Fruit fly (Drosophila melanogaster) whole organism, embryonic: ENCODE measurements around the gene Cip4.

Source experiments
- CG12659 ChIP-seq: fragments of 200-800 bp; sonication (Bioruptor generic); optimal IDR thresholded peaks from 3 replicates; lab custom pipeline; 2017; ENCODE audit warnings: mild to moderate bottlenecking, missing biosample characterization, missing genetic modification reagents, missing genetic modification characterization
- CG12769 ChIP-seq: fragments of 200-800 bp; sonication (Bioruptor generic); optimal IDR thresholded peaks from 2 replicates; lab custom pipeline; 2019; ENCODE audit warnings: missing biosample characterization, mild to moderate bottlenecking, missing genetic modification characterization, moderate library complexity
- CG13894 ChIP-seq: fragments of 200-800 bp; sonication (Bioruptor generic); optimal IDR thresholded peaks from 3 replicates; lab custom pipeline; 2018; ENCODE audit warnings: missing biosample characterization, mild to moderate bottlenecking, missing genetic modification characterization, moderate library complexity
- CG1603 ChIP-seq: fragments of 200-800 bp; sonication (Bioruptor generic); optimal IDR thresholded peaks from 2 replicates; lab custom pipeline; 2019; ENCODE audit warnings: missing biosample characterization, mild to moderate bottlenecking, missing genetic modification characterization, moderate library complexity
- CG2199 ChIP-seq: fragments of 200-800 bp; sonication (Bioruptor generic); IDR thresholded peaks from 3 replicates; pipeline ENCODE4 v1.3.6; 2022; ENCODE audit warnings: missing biosample characterization, missing genetic modification characterization
- CG3163 ChIP-seq: fragments of 200-800 bp; sonication (Bioruptor generic); optimal IDR thresholded peaks from 3 replicates; lab custom pipeline; 2016; ENCODE audit warnings: missing biosample characterization, missing genetic modification characterization
- CG32772 ChIP-seq: fragments of 200-800 bp; sonication (Bioruptor generic); IDR thresholded peaks from 2 replicates; pipeline ENCODE4 v1.3.6; 2022; ENCODE audit warnings: missing biosample characterization, missing genetic modification characterization
- CG33557 ChIP-seq: fragments of 200-800 bp; sonication (Bioruptor generic); optimal IDR thresholded peaks from 2 replicates; lab custom pipeline; 2019; ENCODE audit warnings: missing biosample characterization, mild to moderate bottlenecking, missing genetic modification characterization, moderate library complexity
- CG34376 ChIP-seq: fragments of 200-800 bp; sonication (Bioruptor generic); optimal IDR thresholded peaks from 2 replicates; lab custom pipeline; 2018; ENCODE audit warnings: missing biosample characterization, mild to moderate bottlenecking, missing genetic modification characterization
- CG34422 ChIP-seq: fragments of 200-800 bp; sonication (Bioruptor generic); IDR thresholded peaks from 3 replicates; pipeline ENCODE4 v1.3.6; 2022; ENCODE audit warnings: missing biosample characterization, missing genetic modification characterization
- CG3726 ChIP-seq: fragments of 200-800 bp; sonication (Bioruptor generic); IDR thresholded peaks from 3 replicates; pipeline ENCODE4, ENCODE4 v1.3.6; 2022; ENCODE audit warnings: missing biosample characterization, missing genetic modification characterization
- CG3847 ChIP-seq: fragments of 200-800 bp; sonication (Bioruptor generic); IDR thresholded peaks from 2 replicates; pipeline ENCODE4 v1.3.6; 2022; ENCODE audit warnings: missing biosample characterization, missing genetic modification characterization
- CG3995 ChIP-seq: fragments of 200-800 bp; sonication (Bioruptor generic); optimal IDR thresholded peaks from 3 replicates; lab custom pipeline; 2016; ENCODE audit warnings: missing biosample characterization, missing genetic modification characterization
- CG7556 ChIP-seq: fragments of 200-800 bp; sonication (Bioruptor generic); optimal IDR thresholded peaks from 2 replicates; lab custom pipeline; 2017; ENCODE audit warnings: missing biosample characterization, mild to moderate bottlenecking, missing genetic modification characterization
- CG7745 ChIP-seq: fragments of 200-800 bp; sonication (Bioruptor generic); optimal IDR thresholded peaks from 2 replicates; lab custom pipeline; 2018; ENCODE audit warnings: missing biosample characterization, mild to moderate bottlenecking, missing genetic modification characterization, moderate library complexity
- CG8478 ChIP-seq: fragments of >200 bp; optimal IDR thresholded peaks from 2 replicates; lab custom pipeline; 2018
- CG9797 ChIP-seq: fragments of 200-800 bp; sonication (Bioruptor generic); optimal IDR thresholded peaks from 3 replicates; lab custom pipeline; 2018; ENCODE audit warnings: missing biosample characterization, mild to moderate bottlenecking, missing genetic modification characterization
- Dbx ChIP-seq: fragments of 200-800 bp; sonication (Bioruptor generic); IDR thresholded peaks from 3 replicates; pipeline ENCODE4 v1.3.6; 2022; ENCODE audit warnings: missing biosample characterization, missing genetic modification characterization
- Dll ChIP-seq: fragments of 200-800 bp; sonication (Bioruptor generic); IDR thresholded peaks from 4 replicates; pipeline ENCODE4 v1.3.6; 2022; ENCODE audit warnings: missing biosample characterization, missing genetic modification characterization; ENCODE audit not compliant: partially characterized antibody
- H15 ChIP-seq: fragments of 200-800 bp; sonication (Bioruptor generic); IDR thresholded peaks from 3 replicates; pipeline ENCODE4 v1.3.6; 2022; ENCODE audit warnings: missing biosample characterization, missing genetic modification characterization
- HLH3B ChIP-seq: fragments of 200-800 bp; sonication (Bioruptor generic); IDR thresholded peaks from 2 replicates; pipeline ENCODE4 v1.3.6; 2022; ENCODE audit warnings: missing biosample characterization, missing genetic modification characterization
- Hr78 ChIP-seq, 2 experiments: fragments of 200-800 bp in 1 of 2; fragments of >200 bp in 1 of 2; sonication (Bioruptor generic) in 1 of 2; optimal IDR thresholded peaks; 2 replicates each; lab custom pipeline; 2017 to 2019; ENCODE audit warnings: missing biosample characterization in 2 of 2, missing genetic modification characterization in 2 of 2, mild to moderate bottlenecking in 1 of 2, moderate library complexity in 1 of 2
- MESR4 ChIP-seq: fragments of 200-800 bp; sonication (Bioruptor generic); optimal IDR thresholded peaks from 2 replicates; lab custom pipeline; 2018; ENCODE audit warnings: missing biosample characterization, mild to moderate bottlenecking, missing genetic modification characterization, moderate library complexity
- NC2β ChIP-seq: fragments of 200-800 bp; sonication (Bioruptor generic); optimal IDR thresholded peaks from 2 replicates; lab custom pipeline; 2016; ENCODE audit warnings: missing biosample characterization, missing genetic modification characterization
- Pdp1 ChIP-seq, 2 experiments: fragments of 200-800 bp; sonication (Bioruptor generic); optimal IDR thresholded peaks; 3 replicates each; lab custom pipeline; 2016; ENCODE audit warnings: missing biosample characterization in 2 of 2, missing genetic modification characterization in 2 of 2, mild to moderate bottlenecking in 1 of 2, moderate library complexity in 1 of 2
- Vsx1 ChIP-seq: fragments of 200-800 bp; sonication (Bioruptor generic); optimal IDR thresholded peaks from 2 replicates; lab custom pipeline; 2017; ENCODE audit warnings: missing biosample characterization, mild to moderate bottlenecking, missing genetic modification characterization, missing genetic modification reagents
- Xbp1 ChIP-seq: fragments of 200-800 bp; sonication (Bioruptor generic); optimal IDR thresholded peaks from 3 replicates; lab custom pipeline; 2016; ENCODE audit warnings: missing biosample characterization, mild to moderate bottlenecking, missing genetic modification characterization
- danr ChIP-seq: fragments of 200-800 bp; sonication (Bioruptor generic); IDR thresholded peaks from 2 replicates; pipeline ENCODE4 v1.3.6; 2022; ENCODE audit warnings: missing biosample characterization, missing genetic modification characterization
- ems ChIP-seq: fragments of 200-800 bp; sonication (Bioruptor generic); optimal IDR thresholded peaks from 3 replicates; lab custom pipeline; 2016; ENCODE audit warnings: missing biosample characterization, missing genetic modification characterization
- exex ChIP-seq: fragments of 200-800 bp; sonication (Bioruptor generic); optimal IDR thresholded peaks from 4 replicates; lab custom pipeline; 2018; ENCODE audit warnings: missing biosample characterization, mild to moderate bottlenecking, missing genetic modification characterization, moderate library complexity
- ftz-f1 ChIP-seq: fragments of 200-800 bp; sonication (Bioruptor generic); optimal IDR thresholded peaks from 2 replicates; lab custom pipeline; 2016; ENCODE audit warnings: missing biosample characterization, missing genetic modification characterization
- gce ChIP-seq: fragments of 200-800 bp; sonication (Bioruptor generic); IDR thresholded peaks from 3 replicates; pipeline ENCODE4 v1.3.6; 2022; ENCODE audit warnings: missing biosample characterization, missing genetic modification characterization
- gfzf ChIP-seq: fragments of 200-800 bp; sonication (Bioruptor generic); optimal IDR thresholded peaks from 2 replicates; lab custom pipeline; 2016; ENCODE audit warnings: missing biosample characterization, mild to moderate bottlenecking, missing genetic modification characterization, moderate library complexity
- grn ChIP-seq: fragments of 200-800 bp; sonication (Bioruptor generic); optimal IDR thresholded peaks from 3 replicates; lab custom pipeline; 2017; ENCODE audit warnings: missing biosample characterization, missing genetic modification characterization
- hkb ChIP-seq, 2 experiments: fragments of 200-800 bp in 1 of 2; fragments of >200 bp in 1 of 2; sonication (Bioruptor generic) in 1 of 2; IDR thresholded peaks in 1 of 2; optimal IDR thresholded peaks in 1 of 2; 2 replicates each; pipeline versions ENCODE4 v1.3.6 to Lab custom; 2017 to 2022; ENCODE audit warnings: missing biosample characterization in 1 of 2, missing genetic modification characterization in 1 of 2
- knrl ChIP-seq: fragments of 200-800 bp; sonication (Bioruptor generic); IDR thresholded peaks from 3 replicates; pipeline ENCODE4 v1.3.6; 2022; ENCODE audit warnings: missing biosample characterization, missing genetic modification characterization; ENCODE audit not compliant: partially characterized antibody
- lilli ChIP-seq: fragments of 200-800 bp; sonication (Bioruptor generic); optimal IDR thresholded peaks from 3 replicates; lab custom pipeline; 2016; ENCODE audit warnings: missing biosample characterization, missing genetic modification characterization
- mirr ChIP-seq: fragments of 200-800 bp; sonication (Bioruptor generic); optimal IDR thresholded peaks from 3 replicates; lab custom pipeline; 2018; ENCODE audit warnings: missing biosample characterization, mild to moderate bottlenecking, missing genetic modification characterization
- nau ChIP-seq: fragments of 200-800 bp; sonication (Bioruptor generic); optimal IDR thresholded peaks from 3 replicates; lab custom pipeline; 2017; ENCODE audit warnings: missing biosample characterization, mild to moderate bottlenecking, missing genetic modification characterization, missing genetic modification reagents
- pros ChIP-seq: fragments of 200-800 bp; sonication (Bioruptor generic); optimal IDR thresholded peaks from 3 replicates; lab custom pipeline; 2019; ENCODE audit warnings: missing biosample characterization, mild to moderate bottlenecking, missing genetic modification characterization, moderate library complexity
- rib ChIP-seq: fragments of 200-800 bp; sonication (Bioruptor generic); IDR thresholded peaks from 2 replicates; pipeline ENCODE4 v1.3.6; 2022; ENCODE audit warnings: missing biosample characterization, missing genetic modification characterization
- run ChIP-seq: fragments of 200-800 bp; sonication (Bioruptor generic); optimal IDR thresholded peaks from 3 replicates; lab custom pipeline; 2018; ENCODE audit warnings: missing biosample characterization, mild to moderate bottlenecking, missing genetic modification characterization
- shn ChIP-seq: fragments of 200-800 bp; sonication (Bioruptor generic); optimal IDR thresholded peaks from 3 replicates; lab custom pipeline; 2016; ENCODE audit warnings: missing biosample characterization, missing genetic modification characterization
- ssp ChIP-seq: fragments of 200-800 bp; sonication (Bioruptor generic); IDR thresholded peaks from 2 replicates; pipeline ENCODE4 v1.3.6; 2022; ENCODE audit warnings: missing biosample characterization, missing genetic modification characterization
- tna ChIP-seq: fragments of 200-800 bp; sonication (Bioruptor generic); IDR thresholded peaks from 2 replicates; pipeline ENCODE4 v1.3.6; 2022; ENCODE audit warnings: missing biosample characterization, missing genetic modification characterization; ENCODE audit not compliant: partially characterized antibody
- trem ChIP-seq: fragments of 200-800 bp; optimal IDR thresholded peaks from 3 replicates; lab custom pipeline; 2019; ENCODE audit warnings: missing biosample characterization, mild to moderate bottlenecking, missing genetic modification characterization, moderate library complexity
- z ChIP-seq: fragments of 200-800 bp; sonication (Bioruptor generic); IDR thresholded peaks from 3 replicates; pipeline ENCODE4 v1.3.6; 2022; ENCODE audit warnings: missing biosample characterization, missing genetic modification characterization
- zfh1 ChIP-seq: fragments of 200-800 bp; sonication (Bioruptor generic); IDR thresholded peaks from 3 replicates; pipeline ENCODE4 v1.3.6; 2022; ENCODE audit warnings: missing biosample characterization, missing genetic modification characterization

Gene Cip4

DNA sequence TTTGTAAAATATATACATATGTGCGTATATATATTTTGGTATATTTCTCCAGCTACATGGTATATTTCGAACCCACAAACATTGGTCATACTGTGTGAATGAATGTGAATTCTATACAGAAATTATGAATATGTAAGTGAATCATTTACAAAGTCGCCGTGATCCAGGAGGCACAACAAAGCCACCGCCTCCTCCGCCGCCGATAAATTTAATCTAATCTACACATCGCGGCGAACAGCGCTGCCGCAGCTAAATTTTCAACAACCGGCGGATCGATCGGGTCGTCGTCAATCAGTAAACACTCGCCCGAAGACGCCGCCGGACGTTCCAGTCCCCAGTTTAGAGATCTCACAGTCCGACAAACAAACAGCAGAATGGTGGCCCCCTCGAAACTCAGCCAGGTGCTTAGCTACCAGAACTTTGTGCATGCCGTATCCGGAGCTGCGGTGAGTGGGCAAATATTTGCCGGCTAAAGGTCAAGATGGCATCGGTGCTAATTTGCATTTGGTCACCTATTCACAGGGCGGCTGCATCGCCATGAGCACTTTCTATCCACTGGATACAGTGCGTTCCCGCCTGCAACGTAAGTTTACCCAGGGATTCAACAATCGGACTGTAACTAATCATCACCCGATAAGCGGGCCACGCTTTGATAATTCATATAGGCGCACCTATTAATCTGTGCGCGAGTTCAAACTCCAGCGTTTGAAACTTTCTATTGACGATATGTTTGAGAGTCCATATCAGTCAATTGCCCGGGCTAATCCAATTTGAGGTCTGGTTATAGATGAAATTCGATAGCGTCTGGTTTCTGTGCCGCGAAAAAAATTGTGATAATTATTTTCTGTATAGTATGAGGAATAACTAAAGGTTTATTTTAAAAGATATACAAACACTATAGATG is 45.0 kb downstream of the Cip4 start, which contains the start of gene PMP34 (continued):
- no peak for TF ChIP-seq zfh1
- no peak for TF ChIP-seq Dll (GFP tag; lab: Robert Waterston, UW)
- TF ChIP-seq ftz-f1 (GFP tag; lab: Kevin White, UChicago) = no peak
- TF ChIP-seq shn (GFP tag; lab: Kevin White, UChicago) = no peak
- no peak for TF ChIP-seq Xbp1 (GFP tag; lab: Kevin White, UChicago)
- TF ChIP-seq CG7556 (GFP tag; lab: Kevin White, UChicago) = no peak
- no peak for TF ChIP-seq CG33557 (GFP tag; lab: Kevin White, UChicago)
- TF ChIP-seq CG8478 = no peak
- no peak for TF ChIP-seq CG13894
- no peak for TF ChIP-seq ems
- peak; percentile 46 for TF ChIP-seq CG9797
- TF ChIP-seq Pdp1 (GFP tag; optimal IDR thresholded peaks at IDR 0.05; lab: Kevin White, UChicago) = no peak
- no peak for TF ChIP-seq CG7745 (tag; lab: Kevin White, UChicago)
- TF ChIP-seq exex = peak; percentile 70
- TF ChIP-seq CG3995 (GFP tag; lab: Kevin White, UChicago) = no peak
- peak; percentile 22; the same call in 1 of the 2 replicates for TF ChIP-seq tna (GFP tag; lab: Robert Waterston, UW)
- peak; percentile 63 for TF ChIP-seq gfzf (GFP tag; lab: Kevin White, UChicago)
- TF ChIP-seq lilli (GFP tag; lab: Kevin White, UChicago) = no peak
- no peak for TF ChIP-seq CG32772 (GFP tag; lab: Robert Waterston, UW)
- TF ChIP-seq Hr78 (GFP tag; optimal IDR thresholded peaks at IDR 0.05; lab: Kevin White, UChicago) = peak in 1 of 2 experiments; percentile 83
- peak; percentile 34 for TF ChIP-seq Vsx1 (GFP tag; lab: Kevin White, UChicago)
- peak; percentile 45 for TF ChIP-seq CG34376 (GFP tag; lab: Kevin White, UChicago)
- TF ChIP-seq mirr (GFP tag; lab: Kevin White, UChicago) = peak; percentile 40
- TF ChIP-seq grn = peak; percentile 83
- no peak for TF ChIP-seq danr
- 0 out of 3 replicates have a peak, but pooled peaks have one; percentile 29 for TF ChIP-seq gce (GFP tag; lab: Robert Waterston, UW)
- no peak for TF ChIP-seq CG3726 (GFP tag; lab: Robert Waterston, UW)
- TF ChIP-seq CG12769 (tag; lab: Kevin White, UChicago) = peak; percentile 87
- TF ChIP-seq H15 (GFP tag; lab: Robert Waterston, UW) = no peak
- TF ChIP-seq CG1603 (tag; lab: Kevin White, UChicago) = no peak
- TF ChIP-seq knrl (GFP tag; lab: Robert Waterston, UW) = no peak
- TF ChIP-seq MESR4 (GFP tag; lab: Kevin White, UChicago) = peak; percentile 64
- no peak for TF ChIP-seq hkb (optimal IDR thresholded peaks at IDR 0.05; lab: Kevin White, UChicago)
- 0 out of 2 replicates have a peak, but pooled peaks have one; percentile 17 for TF ChIP-seq hkb (GFP tag; IDR thresholded peaks at IDR 0.05; lab: Robert Waterston, UW)
- TF ChIP-seq rib (GFP tag; lab: Robert Waterston, UW) = no peak
- TF ChIP-seq Dbx = 0 out of 3 replicates have a peak, but pooled peaks have one; percentile 18
- 0 out of 3 replicates have a peak, but pooled peaks have one; percentile 22 for TF ChIP-seq z
- no peak for TF ChIP-seq CG3163 (GFP tag; lab: Kevin White, UChicago)
- no peak for TF ChIP-seq CG3847
- TF ChIP-seq run (tag; lab: Kevin White, UChicago) = no peak
- peak; percentile 33 for TF ChIP-seq CG12659 (GFP tag; lab: Kevin White, UChicago)
- TF ChIP-seq CG34422 (GFP tag; lab: Robert Waterston, UW) = peak; percentile 40; the same call in 1 of the 3 replicates
- TF ChIP-seq ssp (GFP tag; lab: Robert Waterston, UW) = no peak
- TF ChIP-seq nau (GFP tag; lab: Kevin White, UChicago) = no peak
- TF ChIP-seq trem (tag; lab: Kevin White, UChicago) = peak; percentile 26
- TF ChIP-seq NC2β (GFP tag; lab: Kevin White, UChicago) = no peak
- no peak for TF ChIP-seq pros (GFP tag; lab: Kevin White, UChicago)
- no peak for TF ChIP-seq HLH3B (GFP tag; lab: Robert Waterston, UW)
- 0 out of 3 replicates have a peak, but pooled peaks have one; percentile 29 for TF ChIP-seq CG2199 (GFP tag; lab: Robert Waterston, UW)
